Worm (Caenorhabditis elegans) whole organism, L2 larva: ENCODE measurements around the gene Y47D7A.17.

Experiments
- C34F6.9 ChIP-seq: fragments of 150-350 bp; optimal IDR thresholded peaks from 2 replicates; lab custom pipeline; 2014; ENCODE audit warnings: missing biosample characterization, missing genetic modification characterization
- R02D3.7 ChIP-seq: fragments of 150-350 bp; optimal IDR thresholded peaks from 2 replicates; lab custom pipeline; 2014; ENCODE audit warnings: missing biosample characterization, missing genetic modification characterization
- Y55F3AM.14 ChIP-seq: fragments of 200-800 bp; sonication (Bioruptor generic); optimal IDR thresholded peaks from 2 replicates; lab custom pipeline; 2018; ENCODE audit warnings: mild to moderate bottlenecking, missing genetic modification characterization, missing compliant biosample characterization
- ZK546.5 ChIP-seq: sonication (generic microtip); optimal IDR thresholded peaks from 2 replicates; lab custom pipeline; 2017; ENCODE audit warnings: missing biosample characterization, missing genetic modification characterization
- alr-1 ChIP-seq: fragments of 150-350 bp; optimal IDR thresholded peaks from 2 replicates; lab custom pipeline; 2014; ENCODE audit warnings: missing biosample characterization, missing genetic modification characterization
- aly-2 ChIP-seq: fragments of 150-350 bp; optimal IDR thresholded peaks from 2 replicates; lab custom pipeline; 2014; ENCODE audit warnings: missing biosample characterization, missing genetic modification characterization
- blmp-1 ChIP-seq: sonication (generic microtip); optimal IDR thresholded peaks from 2 replicates; lab custom pipeline; 2017; ENCODE audit warnings: missing genetic modification characterization, mild to moderate bottlenecking, missing compliant biosample characterization, antibody characterized with exemption, moderate library complexity; ENCODE audit not compliant: insufficient read depth
- ceh-16 ChIP-seq: fragments of 150-350 bp; optimal IDR thresholded peaks from 2 replicates; lab custom pipeline; 2014; ENCODE audit warnings: missing biosample characterization, missing genetic modification characterization
- ceh-82 ChIP-seq: fragments of 150-350 bp; optimal IDR thresholded peaks from 2 replicates; lab custom pipeline; 2014; ENCODE audit warnings: missing biosample characterization, missing genetic modification characterization
- dmd-4 ChIP-seq: sonication (generic microtip); optimal IDR thresholded peaks from 2 replicates; lab custom pipeline; 2017; ENCODE audit warnings: missing biosample characterization, missing genetic modification characterization
- egl-27 ChIP-seq: sonication (generic microtip); optimal IDR thresholded peaks from 3 replicates; lab custom pipeline; 2017; ENCODE audit warnings: missing biosample characterization, missing genetic modification reagents, missing genetic modification characterization
- elt-1 ChIP-seq: fragments of 150-350 bp; optimal IDR thresholded peaks from 2 replicates; lab custom pipeline; 2014; ENCODE audit warnings: missing biosample characterization, missing genetic modification characterization
- elt-3 ChIP-seq: sonication (generic microtip); optimal IDR thresholded peaks from 2 replicates; lab custom pipeline; 2017; ENCODE audit warnings: missing biosample characterization, missing genetic modification characterization
- fos-1 ChIP-seq: fragments of 150-350 bp; optimal IDR thresholded peaks from 2 replicates; lab custom pipeline; 2014; ENCODE audit warnings: missing biosample characterization, missing genetic modification characterization
- lin-11 ChIP-seq: fragments of 150-350 bp; sonication (generic microtip); optimal IDR thresholded peaks from 2 replicates; lab custom pipeline; 2014; ENCODE audit warnings: missing biosample characterization, missing genetic modification characterization, inconsistent platforms, mixed read lengths
- lin-13 ChIP-seq: fragments of 150-350 bp; optimal IDR thresholded peaks from 2 replicates; lab custom pipeline; 2014; ENCODE audit warnings: missing biosample characterization, missing genetic modification reagents, missing genetic modification characterization
- lin-39 ChIP-seq: fragments of 150-350 bp; optimal IDR thresholded peaks from 2 replicates; lab custom pipeline; 2014; ENCODE audit warnings: missing biosample characterization, missing genetic modification reagents, missing genetic modification characterization
- lsy-2 ChIP-seq, 2 experiments: fragments of 150-350 bp in 1 of 2; sonication (generic microtip) in 1 of 2; optimal IDR thresholded peaks; 2 replicates each; lab custom pipeline; 2014 to 2017; ENCODE audit warnings: missing biosample characterization in 2 of 2, missing genetic modification characterization in 2 of 2
- mab-5 ChIP-seq: fragments of 150-350 bp; optimal IDR thresholded peaks from 2 replicates; lab custom pipeline; 2014; ENCODE audit warnings: missing biosample characterization, missing genetic modification characterization
- mbf-1 ChIP-seq: sonication (generic microtip); optimal IDR thresholded peaks from 2 replicates; lab custom pipeline; 2017; ENCODE audit warnings: missing biosample characterization, missing genetic modification characterization
- mdl-1 ChIP-seq, 2 experiments: fragments of 150-350 bp in 1 of 2; sonication (generic microtip) in 1 of 2; optimal IDR thresholded peaks; 2 replicates each; lab custom pipeline; 2017; ENCODE audit warnings: missing biosample characterization in 2 of 2, missing genetic modification characterization in 2 of 2
- nhr-10 ChIP-seq: sonication (generic microtip); optimal IDR thresholded peaks from 2 replicates; lab custom pipeline; 2017; ENCODE audit warnings: missing biosample characterization, missing genetic modification characterization
- nhr-11 ChIP-seq: fragments of 150-350 bp; optimal IDR thresholded peaks from 2 replicates; lab custom pipeline; 2014; ENCODE audit warnings: missing biosample characterization, missing genetic modification characterization
- nhr-12 ChIP-seq: fragments of 150-350 bp; optimal IDR thresholded peaks from 2 replicates; lab custom pipeline; 2014; ENCODE audit warnings: missing biosample characterization, missing genetic modification characterization
- nhr-129 ChIP-seq: fragments of 150-350 bp; optimal IDR thresholded peaks from 2 replicates; lab custom pipeline; 2014; ENCODE audit warnings: missing biosample characterization, missing genetic modification characterization
- nhr-21 ChIP-seq: fragments of 150-350 bp; optimal IDR thresholded peaks from 2 replicates; lab custom pipeline; 2014; ENCODE audit warnings: missing biosample characterization, missing genetic modification characterization
- nhr-237 ChIP-seq: fragments of 150-350 bp; optimal IDR thresholded peaks from 2 replicates; lab custom pipeline; 2014; ENCODE audit warnings: missing biosample characterization, missing genetic modification characterization
- nhr-25 ChIP-seq: fragments of 150-350 bp; sonication (generic microtip); optimal IDR thresholded peaks from 3 replicates; lab custom pipeline; 2014; ENCODE audit warnings: missing biosample characterization, missing genetic modification characterization
- nhr-77 ChIP-seq: fragments of 150-350 bp; optimal IDR thresholded peaks from 2 replicates; lab custom pipeline; 2014; ENCODE audit warnings: missing biosample characterization, missing genetic modification characterization
- unc-62 ChIP-seq: fragments of 150-350 bp; optimal IDR thresholded peaks from 2 replicates; lab custom pipeline; 2014; ENCODE audit warnings: missing biosample characterization, missing genetic modification reagents, missing genetic modification characterization
- zag-1 ChIP-seq: fragments of 150-350 bp; optimal IDR thresholded peaks from 2 replicates; lab custom pipeline; 2014; ENCODE audit warnings: missing biosample characterization, missing genetic modification characterization
- ztf-4 ChIP-seq: fragments of 150-350 bp; optimal IDR thresholded peaks from 2 replicates; lab custom pipeline; 2014; ENCODE audit warnings: missing biosample characterization, missing genetic modification characterization

Y47D7A.17 gene

DNA sequence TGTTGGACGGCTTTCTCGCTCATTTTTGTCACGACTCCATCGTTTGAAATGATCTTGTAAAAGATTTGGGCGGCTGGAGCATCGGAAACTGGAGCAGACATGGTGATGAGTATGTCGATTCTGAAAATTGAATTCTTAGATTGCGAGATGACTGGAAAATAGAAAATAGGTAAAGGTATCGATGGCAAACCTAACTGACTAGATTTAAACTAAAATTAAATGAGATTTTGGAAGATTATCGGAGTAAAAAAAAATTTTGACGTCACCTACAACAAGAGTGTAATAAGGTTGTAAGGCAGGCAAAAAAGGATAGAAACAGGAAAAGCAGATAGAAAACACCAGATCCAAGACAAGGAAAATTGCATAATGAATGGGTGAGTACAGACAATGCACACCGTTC, 9.9 kb upstream of the Y47D7A.17 start, which contains the start of gene skr-14:
Gene skr-14, minus strand, starts transcription at position 101 of the 400 bp plus-strand sequence.
- TF ChIP-seq nhr-12 (tag; lab: Kevin White, UChicago), result no peak
- no peak for TF ChIP-seq ztf-4 (tag; lab: Kevin White, UChicago)

ce11 chrV:4419767-4420322, 8.2 kb upstream of the Y47D7A.17 start, which contains the start of the genes Y47D7A.7 and Y47D7A.2:
Y47D7A.7 (minus strand) TSS chrV:4419867.
Y47D7A.2 (plus strand) TSS chrV:4420272.
- TF ChIP-seq mbf-1 (tag; lab: Kevin White, UChicago) (no peak), ZK546.5 (no peak), zag-1 (no peak), mab-5 (tag; lab: Kevin White, UChicago) (no peak), C34F6.9 (no peak), Y55F3AM.14 (GFP tag; lab: Kevin White, UChicago) (no peak), alr-1 (tag; lab: Kevin White, UChicago) (no peak), lsy-2 (tag; optimal IDR thresholded peaks at IDR 0.05; lab: Kevin White, UChicago) (no peak)
- TF ChIP-seq, all 48 proteins: peak for 0

ce11 chrV:4418116-4418515, 6.5 kb upstream of the Y47D7A.17 start, which contains the start of gene Y47D7A.6:
Y47D7A.6 (minus strand) TSS chrV:4418216.
- TF ChIP-seq egl-27 (tag; lab: Kevin White, UChicago) (no peak), dmd-4 (no peak), unc-62 (GFP tag; lab: Kevin White, UChicago) (no peak), C34F6.9 (no peak), blmp-1 (tag; lab: Kevin White, UChicago) (no peak), nhr-129 (no peak), lin-13 (GFP tag; lab: Kevin White, UChicago) (no peak), ceh-82 (no peak)

DNA sequence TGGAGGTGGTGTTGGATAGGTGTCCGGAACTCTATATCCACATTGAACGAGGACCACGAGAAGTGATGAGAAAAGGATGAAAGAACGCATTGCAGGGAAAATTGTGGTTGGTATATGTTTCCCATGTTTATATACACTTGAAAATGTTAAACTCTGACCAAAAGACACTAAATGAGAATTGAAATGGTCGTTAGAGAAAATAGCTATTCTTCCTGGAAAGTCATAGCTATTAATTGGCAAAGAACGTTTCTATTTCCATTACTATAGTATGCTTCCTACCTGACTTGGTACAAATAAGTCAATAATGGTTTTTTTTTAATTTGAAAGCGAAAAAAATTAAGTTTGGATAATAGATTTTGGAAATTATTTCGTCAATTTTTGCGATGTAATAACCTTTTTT, 5.1 kb upstream of the Y47D7A.17 start, which contains the start of gene Y47D7A.18:
Gene Y47D7A.18, minus strand, starts transcription at position 101 of the 400 bp plus-strand sequence.
- TF ChIP-seq aly-2 (tag; lab: Kevin White, UChicago) (no peak), nhr-77 (no peak), fos-1 (tag; lab: Kevin White, UChicago) (no peak), zag-1 (no peak), nhr-10 (no peak), nhr-25 (tag; lab: Kevin White, UChicago) (no peak)

DNA sequence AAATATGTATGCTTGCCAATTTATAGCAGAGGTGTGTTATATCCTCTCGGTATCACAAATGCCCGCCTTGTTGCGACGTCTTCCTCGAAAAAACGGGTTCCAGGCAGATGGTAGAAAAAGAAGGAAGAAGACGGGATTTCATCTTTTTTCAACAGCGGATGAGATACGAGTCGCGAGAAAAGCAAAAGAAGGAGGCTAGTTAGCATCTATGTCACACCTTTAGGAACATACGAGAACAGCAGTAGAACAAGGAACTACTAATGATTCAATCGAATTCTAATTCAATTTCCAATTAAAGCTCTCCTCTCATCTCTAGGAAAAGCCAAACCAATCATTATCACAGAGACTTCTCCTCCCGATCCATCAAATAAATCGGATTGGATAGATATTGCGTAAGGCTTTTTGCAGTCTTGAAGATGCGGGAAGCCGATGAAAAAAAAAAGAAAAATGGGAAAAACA, 3.0 kb upstream of the Y47D7A.17 start, which contains the start of gene grl-5:
Gene grl-5, minus strand, starts transcription at position 51 of the 459 bp plus-strand sequence.
- TF ChIP-seq mbf-1 (tag; lab: Kevin White, UChicago) (no peak), nhr-12 (tag; lab: Kevin White, UChicago) (no peak), ceh-16 (tag; lab: Kevin White, UChicago) (no peak), nhr-21 (tag; lab: Kevin White, UChicago) (no peak), zag-1 (no peak), nhr-77 (no peak), dmd-4 (no peak), elt-1 (no peak), nhr-25 (tag; lab: Kevin White, UChicago) (no peak), fos-1 (tag; lab: Kevin White, UChicago) (no peak), mab-5 (tag; lab: Kevin White, UChicago) (no peak), lin-11 (tag; lab: Kevin White, UChicago) (no peak)

DNA sequence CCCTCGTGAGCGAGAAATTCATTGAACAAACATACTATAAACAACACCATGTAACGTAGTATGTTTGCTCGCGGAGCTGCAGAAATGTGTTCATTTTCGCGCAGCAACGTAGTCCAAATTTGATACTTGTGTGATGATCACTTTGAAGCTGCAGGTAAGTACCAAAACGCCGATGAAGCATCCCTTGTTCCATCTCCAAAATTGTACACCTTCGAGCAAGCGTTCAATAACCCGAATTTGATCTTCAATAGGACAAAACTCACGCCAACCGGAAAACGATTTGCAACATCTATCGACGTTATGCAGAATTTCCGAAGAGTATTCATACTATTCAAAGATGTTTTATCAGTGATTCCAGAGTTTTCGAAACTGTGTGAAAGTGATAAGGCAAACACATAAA, 971 bp downstream of the Y47D7A.17 start, which contains the start of gene Y47D7A.3:
Gene Y47D7A.3, plus strand, starts transcription at position 301 of the 400 bp plus-strand sequence.
- TF ChIP-seq R02D3.7 (tag; lab: Kevin White, UChicago), result no peak
- TF ChIP-seq mdl-1 (tag; optimal IDR thresholded peaks at IDR 0.05; lab: Kevin White, UChicago), result no peak
- no peak for TF ChIP-seq Y55F3AM.14 (GFP tag; lab: Kevin White, UChicago)
- no peak for TF ChIP-seq nhr-237 (tag; lab: Kevin White, UChicago)
- no peak for TF ChIP-seq lin-39 (tag; lab: Kevin White, UChicago)
- no peak for TF ChIP-seq lsy-2 (tag; optimal IDR thresholded peaks at IDR 0.05; lab: Kevin White, UChicago)
- no peak for TF ChIP-seq nhr-77
- TF ChIP-seq nhr-11 (tag; lab: Kevin White, UChicago), result no peak
- TF ChIP-seq dmd-4, result no peak
- no peak for TF ChIP-seq ceh-82
- TF ChIP-seq lin-11 (tag; lab: Kevin White, UChicago), result no peak
- no peak for TF ChIP-seq elt-3 (tag; lab: Kevin White, UChicago)
